Fruit fly (Drosophila melanogaster) Kc167 (cell line): ENCODE measurements around the gene CG31948.

Experiments
- Myc ChIP-seq: fragments of >200 bp; optimal IDR thresholded peaks from 2 replicates; lab custom pipeline; 2017; ENCODE audit warnings: missing external identifiers
- Sin3A ChIP-seq: fragments of >200 bp; optimal IDR thresholded peaks from 2 replicates; lab custom pipeline; 2018; ENCODE audit warnings: missing external identifiers
- h ChIP-seq: fragments of >200 bp; optimal IDR thresholded peaks from 3 replicates; lab custom pipeline; 2018; ENCODE audit warnings: missing external identifiers
- insv ChIP-seq: fragments of >200 bp; optimal IDR thresholded peaks from 3 replicates; lab custom pipeline; 2018; ENCODE audit warnings: missing external identifiers
- psq ChIP-seq: fragments of >200 bp; optimal IDR thresholded peaks from 2 replicates; lab custom pipeline; 2017; ENCODE audit warnings: missing external identifiers
- ttk ChIP-seq: sonication (Bioruptor generic); optimal IDR thresholded peaks from 2 replicates; lab custom pipeline; 2017; ENCODE audit warnings: missing external identifiers

DNA sequence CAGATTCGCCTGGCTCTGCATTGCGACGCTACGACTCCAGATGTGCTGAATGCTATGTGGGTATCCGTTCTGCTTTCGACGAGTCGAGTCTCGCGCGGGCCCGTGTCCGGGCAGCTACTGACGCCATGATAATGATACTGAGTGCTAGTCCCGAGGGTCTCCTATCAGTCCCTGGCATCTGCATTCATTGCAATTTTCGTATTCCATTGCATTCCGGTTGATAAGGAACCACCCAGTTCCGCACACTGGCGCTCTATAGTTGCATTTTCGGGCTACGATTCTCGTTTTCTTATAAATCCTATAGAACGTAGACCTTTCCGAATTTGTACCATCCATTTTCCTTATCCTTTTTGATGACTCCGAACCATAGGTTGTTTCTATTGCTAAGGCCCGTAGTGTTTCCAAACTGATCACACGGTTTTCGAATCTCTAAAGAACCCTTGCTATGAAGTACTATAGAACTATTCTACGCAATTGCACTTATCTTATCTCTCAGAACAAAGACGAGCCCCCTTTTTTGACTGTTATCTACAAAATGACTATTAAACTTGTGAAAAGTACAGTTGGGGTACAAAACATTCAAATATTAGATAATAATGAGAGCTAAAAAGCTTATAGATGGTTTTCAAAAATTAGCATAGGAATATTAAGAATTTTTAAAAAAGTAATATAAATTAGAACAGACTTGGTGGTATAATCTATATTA, 45.0 kb downstream of the CG31948 start, which contains the start of gene CG3597:
- TF ChIP-seq Sin3A (lab: Kevin White, UChicago) (no peak), insv (lab: Kevin White, UChicago) (no peak), h (lab: Kevin White, UChicago) (no peak), psq (lab: Kevin White, UChicago) (no peak), ttk (no peak), Myc (lab: Kevin White, UChicago) (no peak)
